Worm (Caenorhabditis elegans): ENCODE measurements around the gene M163.7.

Gene M163.7

DNA sequence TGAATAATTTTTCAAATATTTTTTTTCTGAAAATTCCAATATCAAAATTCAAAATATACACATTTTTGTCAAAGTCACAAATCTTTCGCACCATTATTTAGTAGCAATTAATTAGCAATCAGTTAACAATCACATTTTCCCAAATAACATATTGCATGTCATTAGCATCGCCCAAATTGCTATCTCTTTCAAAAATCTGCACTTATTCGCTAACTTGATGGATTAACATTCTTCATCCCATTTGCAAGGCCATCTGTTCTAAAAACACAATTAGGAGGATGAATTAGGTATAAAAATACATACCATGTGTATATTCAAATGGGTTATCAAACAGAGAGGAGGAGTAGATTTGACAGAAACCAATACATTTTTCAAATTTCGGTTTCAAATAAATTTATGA, 22.7 kb downstream of the M163.7 start:
- no peak for TF ChIP-seq unc-62 (GFP tag; optimal IDR thresholded peaks at IDR 0.05)
- no peak for TF ChIP-seq hmg-20 (GFP tag; IDR thresholded peaks at IDR 0.05)
- TF ChIP-seq F33H1.4 (GFP tag; IDR thresholded peaks at IDR 0.05): no peak
- no peak for TF ChIP-seq madf-3 (GFP tag; IDR thresholded peaks at IDR 0.05)
- no peak for TF ChIP-seq C06A6.2 (GFP tag; conservative IDR thresholded peaks at IDR 0.05)
- no peak for TF ChIP-seq aptf-2 (GFP tag; conservative IDR thresholded peaks at IDR 0.05)
- TF ChIP-seq K12H6.12 (tag; optimal IDR thresholded peaks at IDR 0.05): no peak
- no peak for TF ChIP-seq egrh-3 (GFP tag; IDR thresholded peaks at IDR 0.05)
- no peak for TF ChIP-seq nhr-179 (tag; optimal IDR thresholded peaks at IDR 0.05)
- TF ChIP-seq him-1 (tag; optimal IDR thresholded peaks at IDR 0.05): no peak
- no peak for TF ChIP-seq lir-1 (GFP tag; conservative IDR thresholded peaks at IDR 0.05)
- TF ChIP-seq pha-4 (tag; optimal IDR thresholded peaks at IDR 0.05): no peak
- no peak for TF ChIP-seq nfyb-1 (GFP tag; IDR thresholded peaks at IDR 0.05)
- TF ChIP-seq efl-1 (GFP tag; optimal IDR thresholded peaks at IDR 0.05): no peak
- no peak for TF ChIP-seq nhr-27 (tag; optimal IDR thresholded peaks at IDR 0.05)
- no peak for TF ChIP-seq F57A8.1 (GFP tag; optimal IDR thresholded peaks at IDR 0.05)
- no peak for TF ChIP-seq sptf-2 (GFP tag; optimal IDR thresholded peaks at IDR 0.05)
- TF ChIP-seq hlh-26 (GFP tag; conservative IDR thresholded peaks at IDR 0.05): no peak
- TF ChIP-seq madf-8 (GFP tag; conservative IDR thresholded peaks at IDR 0.05): no peak
- TF ChIP-seq ets-4 (GFP tag; optimal IDR thresholded peaks at IDR 0.05): no peak

DNA sequence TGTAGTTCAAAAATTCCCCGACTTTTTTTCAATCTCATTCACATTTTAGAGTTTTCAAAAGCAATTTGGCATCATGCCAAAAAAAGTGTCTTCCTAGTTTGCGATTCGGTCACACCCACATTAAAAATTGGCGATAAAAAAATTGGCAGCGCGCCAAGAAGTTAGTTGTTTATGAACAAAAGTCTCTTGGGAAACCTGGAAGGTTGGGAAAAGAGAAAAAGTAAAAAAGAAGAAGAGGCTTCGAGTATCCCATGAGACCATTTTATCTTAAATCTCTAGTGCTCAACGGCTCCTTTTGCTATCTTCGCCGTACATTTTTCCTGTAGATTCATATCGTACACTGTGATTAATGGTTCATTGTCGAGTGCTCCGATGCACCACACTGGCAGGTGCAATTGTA, 23.2 kb downstream of the M163.7 start:
- TF ChIP-seq aptf-2 (GFP tag; conservative IDR thresholded peaks at IDR 0.05) (no peak), lag-1 (GFP tag; IDR thresholded peaks at IDR 0.05) (no peak), F55B11.4 (tag; optimal IDR thresholded peaks at IDR 0.05; ENCODE audit: borderline replicate concordance, insufficient read depth) (no peak), snpc-3.4 (tag; optimal IDR thresholded peaks at IDR 0.05) (no peak), attf-5 (GFP tag; optimal IDR thresholded peaks at IDR 0.05) (no peak), B0261.1 (tag; optimal IDR thresholded peaks at IDR 0.05) (no peak), lir-1 (GFP tag; conservative IDR thresholded peaks at IDR 0.05) (no peak), nfya-2 (GFP tag; IDR thresholded peaks at IDR 0.05) (no peak), hrde-1 (tag; optimal IDR thresholded peaks at IDR 0.05; ENCODE audit: borderline replicate concordance) (no peak), C17E4.6 (GFP tag; IDR thresholded peaks at IDR 0.05) (no peak), egrh-3 (GFP tag; IDR thresholded peaks at IDR 0.05) (no peak), xnd-1 (tag; optimal IDR thresholded peaks at IDR 0.05) (no peak), gei-17 (GFP tag; optimal IDR thresholded peaks at IDR 0.05) (no peak)

DNA sequence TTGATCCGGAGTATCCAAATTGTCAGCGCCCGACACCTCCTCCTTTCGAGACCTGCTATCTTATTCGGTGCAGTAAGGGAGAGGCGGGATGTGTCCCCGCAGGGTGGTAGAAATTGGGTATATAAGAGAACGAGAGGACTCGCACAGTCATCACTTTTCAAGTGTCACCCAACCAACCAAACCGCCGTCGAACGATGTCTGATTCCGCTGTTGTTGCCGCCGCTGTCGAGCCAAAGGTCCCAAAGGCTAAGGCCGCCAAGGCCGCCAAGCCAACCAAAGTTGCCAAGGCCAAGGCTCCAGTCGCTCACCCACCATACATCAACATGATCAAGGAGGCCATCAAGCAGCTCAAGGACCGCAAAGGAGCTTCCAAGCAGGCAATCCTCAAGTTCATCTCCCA, 25.3 kb downstream of the M163.7 start, which contains the start of gene his-24:
Gene his-24 (plus strand): TSS at position 150 of the 400 bp plus-strand sequence.
- TF ChIP-seq K12H6.12 (tag; optimal IDR thresholded peaks at IDR 0.05) (peak; percentile 64), madf-8 (GFP tag; conservative IDR thresholded peaks at IDR 0.05) (no peak), nhr-80 (tag; optimal IDR thresholded peaks at IDR 0.05) (peak; percentile 37), lag-1 (GFP tag; IDR thresholded peaks at IDR 0.05) (no peak), xnd-1 (tag; optimal IDR thresholded peaks at IDR 0.05) (no peak), tbp1 (GFP tag; optimal IDR thresholded peaks at IDR 0.05) (peak; percentile 67), egl-44 (GFP tag; IDR thresholded peaks at IDR 0.05) (no peak), F23B12.7 (tag; optimal IDR thresholded peaks at IDR 0.05; ENCODE audit: insufficient read depth) (peak; percentile 36), ZK185.1 (tag; optimal IDR thresholded peaks at IDR 0.05; ENCODE audit: poor library complexity, severe bottlenecking) (no peak), pha-4 (tag; optimal IDR thresholded peaks at IDR 0.05) (no peak), let-526 (GFP tag; IDR thresholded peaks at IDR 0.05) (0 out of 2 replicates have a peak, but pooled peaks have one; percentile 11), lin-40 (tag; optimal IDR thresholded peaks at IDR 0.05) (peak; percentile 78), chd-7 (tag; optimal IDR thresholded peaks at IDR 0.05) (peak; percentile 16), efl-1 (GFP tag; optimal IDR thresholded peaks at IDR 0.05) (no peak), pbrm-1 (GFP tag; IDR thresholded peaks at IDR 0.05) (peak; percentile 97), lsy-27 (tag; optimal IDR thresholded peaks at IDR 0.05; ENCODE audit: borderline replicate concordance, insufficient read depth) (no peak), hmg-1.2 (GFP tag; IDR thresholded peaks at IDR 0.05) (peak; percentile 35; the same call in 1 of the 2 replicates), ama-1 (optimal IDR thresholded peaks at IDR 0.05) (peak; percentile 24), ama-1 (GFP tag; optimal IDR thresholded peaks at IDR 0.05) (no peak), lin-26 (GFP tag; IDR thresholded peaks at IDR 0.05) (0 out of 2 replicates have a peak, but pooled peaks have one; percentile 8), K11D2.4 (GFP tag; IDR thresholded peaks at IDR 0.05) (peak; percentile 62)
